Fruit fly (Drosophila melanogaster): ENCODE results near the gene MED24.

MED24 gene

dm6 chr3L:8210596-8210995 is 19.5 kb downstream of the MED24 start, which contains the start of gene tut:
Gene tut, minus strand, starts transcription at chr3L:8210743.
- TF ChIP-seq Hr78 (GFP tag; optimal IDR thresholded peaks at IDR 0.05) (no peak), onecut (GFP tag; IDR thresholded peaks at IDR 0.05) (no peak), Stat92E (GFP tag; optimal IDR thresholded peaks at IDR 0.05) (no peak), CG3281 (GFP tag; optimal IDR thresholded peaks at IDR 0.05) (no peak), H15 (GFP tag; IDR thresholded peaks at IDR 0.05) (no peak), gfzf (GFP tag; optimal IDR thresholded peaks at IDR 0.05) (peak; percentile 37), CG15696 (tag; optimal IDR thresholded peaks at IDR 0.05) (no peak), stwl (tag; optimal IDR thresholded peaks at IDR 0.05) (peak; percentile 91)

dm6 chr3L:8211590-8211989 is 20.5 kb downstream of the MED24 start, which contains the start of gene CG8006:
Gene CG8006, plus strand, starts transcription at chr3L:8211890.
- TF ChIP-seq CG12236 (GFP tag; optimal IDR thresholded peaks at IDR 0.05), result no peak
- peak; percentile 90 for TF ChIP-seq Ets65A (GFP tag)

dm6 chr3L:8214980-8215379 is 23.9 kb downstream of the MED24 start, which contains the start of gene CG8012:
Gene CG8012, plus strand, starts transcription at chr3L:8215280.
- TF ChIP-seq D19B (GFP tag; optimal IDR thresholded peaks at IDR 0.05) (no peak), klu (GFP tag; IDR thresholded peaks at IDR 0.05) (no peak), CG11456 (GFP tag; IDR thresholded peaks at IDR 0.05) (no peak), tap (tag; optimal IDR thresholded peaks at IDR 0.05) (no peak), CG11696 (GFP tag; IDR thresholded peaks at IDR 0.05) (no peak), CG12071 (GFP tag; optimal IDR thresholded peaks at IDR 0.05) (no peak), Oaz (GFP tag; IDR thresholded peaks at IDR 0.05) (no peak)

dm6 chr3L:8218883-8219282 is 27.8 kb downstream of the MED24 start, which contains the start of gene CG13674:
Gene CG13674, minus strand, starts transcription at chr3L:8218983.
- TF ChIP-seq Mad (GFP tag; optimal IDR thresholded peaks at IDR 0.05) (no peak), Hey (tag; optimal IDR thresholded peaks at IDR 0.05) (peak; percentile 65), Lpt (GFP tag; optimal IDR thresholded peaks at IDR 0.05) (no peak), Nf-YC (tag; optimal IDR thresholded peaks at IDR 0.05) (no peak), fd64A (GFP tag; optimal IDR thresholded peaks at IDR 0.05) (no peak), abd-A (tag; optimal IDR thresholded peaks at IDR 0.05) (no peak)

- TF ChIP-seq CG1529 (GFP tag; optimal IDR thresholded peaks at IDR 0.05) (no peak), Hey (tag; optimal IDR thresholded peaks at IDR 0.05) (peak; percentile 65), CG3281 (GFP tag; optimal IDR thresholded peaks at IDR 0.05) (no peak), CG10979 (tag; optimal IDR thresholded peaks at IDR 0.05) (no peak), CG16863 (GFP tag; optimal IDR thresholded peaks at IDR 0.05) (no peak), CoRest (tag; optimal IDR thresholded peaks at IDR 0.05) (no peak), sd (tag; optimal IDR thresholded peaks at IDR 0.05) (peak; percentile 71), Ets65A (GFP tag) (peak; percentile 50), CG10274 (GFP tag; optimal IDR thresholded peaks at IDR 0.05) (no peak), CG5245 (GFP tag; optimal IDR thresholded peaks at IDR 0.05) (no peak), CG13894 (tag; optimal IDR thresholded peaks at IDR 0.05) (peak; percentile 30), fd96Cb (tag; optimal IDR thresholded peaks at IDR 0.05) (no peak), CG15514 (GFP tag; optimal IDR thresholded peaks at IDR 0.05) (no peak), abd-A (tag; optimal IDR thresholded peaks at IDR 0.05) (peak; percentile 89)
Observed at dm6 chr3L:8219687-8220086, 28.6 kb downstream of the MED24 start.

Data from whole organism, embryonic.